Fruit fly (Drosophila melanogaster) whole organism, embryonic: ENCODE data around the gene GlcAT-P.

Experiments
- Ada2b ChIP-seq: fragments of 200-800 bp; sonication (Bioruptor generic); IDR thresholded peaks from 2 replicates; pipeline ENCODE4 v1.3.6; 2022; ENCODE audit warnings: missing biosample characterization, missing genetic modification characterization
- Adf1 ChIP-seq: fragments of 200-800 bp; sonication (Bioruptor generic); IDR thresholded peaks from 2 replicates; pipeline ENCODE4 v1.3.6; 2022; ENCODE audit warnings: missing biosample characterization, missing genetic modification characterization
- Bgb ChIP-seq: fragments of 200-800 bp; sonication (Bioruptor generic); IDR thresholded peaks from 2 replicates; pipeline ENCODE4 v1.3.6; 2022; ENCODE audit warnings: missing biosample characterization, missing genetic modification characterization; ENCODE audit not compliant: partially characterized antibody
- CG10267 ChIP-seq: fragments of 200-800 bp; sonication (Bioruptor generic); optimal IDR thresholded peaks from 2 replicates; lab custom pipeline; 2018; ENCODE audit warnings: missing biosample characterization, mild to moderate bottlenecking, missing genetic modification characterization, moderate library complexity
- CG12942 ChIP-seq: fragments of 200-800 bp; sonication (Bioruptor generic); optimal IDR thresholded peaks from 3 replicates; lab custom pipeline; 2016; ENCODE audit warnings: missing biosample characterization, missing genetic modification characterization
- CG15269 ChIP-seq: fragments of 200-800 bp; sonication (Bioruptor generic); optimal IDR thresholded peaks from 2 replicates; lab custom pipeline; 2018; ENCODE audit warnings: missing biosample characterization, mild to moderate bottlenecking, missing genetic modification characterization, moderate library complexity
- CG16863 ChIP-seq: fragments of 200-800 bp; sonication (Bioruptor generic); optimal IDR thresholded peaks from 3 replicates; lab custom pipeline; 2016; ENCODE audit warnings: missing biosample characterization, missing genetic modification characterization
- CG2875 ChIP-seq: fragments of 200-800 bp; sonication (Bioruptor generic); optimal IDR thresholded peaks from 2 replicates; lab custom pipeline; 2017; ENCODE audit warnings: missing biosample characterization, mild to moderate bottlenecking, missing genetic modification characterization, missing genetic modification reagents
- CG2889 ChIP-seq: fragments of 200-800 bp; sonication (Bioruptor generic); IDR thresholded peaks from 3 replicates; pipeline ENCODE4 v1.3.6; 2022; ENCODE audit warnings: missing biosample characterization, missing genetic modification characterization
- CG3838 ChIP-seq: fragments of 200-800 bp; sonication (Bioruptor generic); optimal IDR thresholded peaks from 3 replicates; lab custom pipeline; 2016; ENCODE audit warnings: missing biosample characterization, missing genetic modification characterization
- CG3995 ChIP-seq: fragments of 200-800 bp; sonication (Bioruptor generic); optimal IDR thresholded peaks from 3 replicates; lab custom pipeline; 2016; ENCODE audit warnings: missing biosample characterization, missing genetic modification characterization
- CG42726 ChIP-seq: fragments of 200-800 bp; sonication (Bioruptor generic); IDR thresholded peaks from 2 replicates; pipeline ENCODE4 v1.3.6; 2022; ENCODE audit warnings: missing biosample characterization, missing genetic modification characterization; ENCODE audit not compliant: partially characterized antibody
- CG4707 ChIP-seq: fragments of 200-800 bp; sonication (Bioruptor generic); optimal IDR thresholded peaks from 2 replicates; lab custom pipeline; 2018; ENCODE audit warnings: missing biosample characterization, mild to moderate bottlenecking, missing genetic modification characterization, moderate library complexity
- CG6272 ChIP-seq: fragments of 200-800 bp; sonication (Bioruptor generic); IDR thresholded peaks from 2 replicates; pipeline ENCODE4 v1.3.6; 2022; ENCODE audit warnings: missing biosample characterization, missing genetic modification characterization
- CG6813 ChIP-seq: fragments of 200-800 bp; sonication (Bioruptor generic); optimal IDR thresholded peaks from 2 replicates; lab custom pipeline; 2017; ENCODE audit warnings: missing biosample characterization, missing genetic modification characterization, mild to moderate bottlenecking, moderate library complexity, missing genetic modification reagents
- CG6854 ChIP-seq: fragments of 200-800 bp; sonication (Bioruptor generic); optimal IDR thresholded peaks from 3 replicates; lab custom pipeline; 2017; ENCODE audit warnings: missing biosample characterization, mild to moderate bottlenecking, missing genetic modification characterization
- CG8388 ChIP-seq: fragments of 200-800 bp; sonication (Bioruptor generic); optimal IDR thresholded peaks from 2 replicates; lab custom pipeline; 2019; ENCODE audit warnings: missing biosample characterization, mild to moderate bottlenecking, missing genetic modification characterization, moderate library complexity
- CG9215 ChIP-seq: fragments of 200-800 bp; sonication (Bioruptor generic); IDR thresholded peaks from 2 replicates; pipeline ENCODE4 v1.3.6; 2022; ENCODE audit warnings: missing biosample characterization, missing genetic modification characterization
- CG9876 ChIP-seq: fragments of 200-800 bp; sonication (Bioruptor generic); optimal IDR thresholded peaks from 2 replicates; lab custom pipeline; 2016; ENCODE audit warnings: missing biosample characterization, missing genetic modification characterization
- CkIIα-i1 ChIP-seq: fragments of 200-800 bp; sonication (Bioruptor generic); IDR thresholded peaks from 2 replicates; pipeline ENCODE4 v1.3.6; 2022; ENCODE audit warnings: missing biosample characterization, missing genetic modification characterization
- CoRest ChIP-seq: fragments of 200-800 bp; sonication (Bioruptor generic); optimal IDR thresholded peaks from 3 replicates; lab custom pipeline; 2018; ENCODE audit warnings: missing biosample characterization, mild to moderate bottlenecking, missing genetic modification characterization, moderate library complexity
- Deaf1 ChIP-seq: fragments of 200-800 bp; optimal IDR thresholded peaks from 3 replicates; lab custom pipeline; 2019; ENCODE audit warnings: missing biosample characterization, mild to moderate bottlenecking, missing genetic modification characterization, moderate library complexity
- Drgx ChIP-seq: fragments of 200-800 bp; sonication (Bioruptor generic); IDR thresholded peaks from 2 replicates; pipeline ENCODE4 v1.3.6; 2022; ENCODE audit warnings: missing biosample characterization, missing genetic modification characterization
- Elba2 ChIP-seq: fragments of 200-800 bp; sonication (Bioruptor generic); optimal IDR thresholded peaks from 3 replicates; lab custom pipeline; 2016; ENCODE audit warnings: missing biosample characterization, missing genetic modification characterization
- Fer1 ChIP-seq: fragments of 200-800 bp; sonication (Bioruptor generic); optimal IDR thresholded peaks from 2 replicates; lab custom pipeline; 2017; ENCODE audit warnings: missing biosample characterization, mild to moderate bottlenecking, missing genetic modification characterization
- HmgD ChIP-seq: fragments of 200-800 bp; sonication (Bioruptor generic); optimal IDR thresholded peaks from 3 replicates; lab custom pipeline; 2016; ENCODE audit warnings: missing biosample characterization, missing genetic modification characterization
- Hr78 ChIP-seq, 2 experiments: fragments of 200-800 bp in 1 of 2; fragments of >200 bp in 1 of 2; sonication (Bioruptor generic) in 1 of 2; optimal IDR thresholded peaks; 2 replicates each; lab custom pipeline; 2017 to 2019; ENCODE audit warnings: missing biosample characterization in 2 of 2, missing genetic modification characterization in 2 of 2, mild to moderate bottlenecking in 1 of 2, moderate library complexity in 1 of 2
- Jarid2 ChIP-seq: fragments of 200-800 bp; sonication (Bioruptor generic); optimal IDR thresholded peaks from 3 replicates; lab custom pipeline; 2017; ENCODE audit warnings: mild to moderate bottlenecking, missing biosample characterization, missing genetic modification reagents, missing genetic modification characterization
- Lpt ChIP-seq: fragments of >200 bp; optimal IDR thresholded peaks from 2 replicates; lab custom pipeline; 2018; ENCODE audit warnings: missing biosample characterization, missing genetic modification characterization
- MBD-R2 ChIP-seq: fragments of 200-800 bp; sonication (Bioruptor generic); IDR thresholded peaks from 2 replicates; pipeline ENCODE4 v1.3.6; 2022; ENCODE audit warnings: missing biosample characterization, missing genetic modification characterization
- Meics ChIP-seq: fragments of 200-800 bp; sonication (Bioruptor generic); optimal IDR thresholded peaks from 2 replicates; lab custom pipeline; 2017; ENCODE audit warnings: missing biosample characterization, mild to moderate bottlenecking, missing genetic modification characterization
- NK7.1 ChIP-seq: fragments of 200-800 bp; sonication (Bioruptor generic); optimal IDR thresholded peaks from 3 replicates; lab custom pipeline; 2016; ENCODE audit warnings: missing biosample characterization, missing genetic modification characterization
- Nf-YB ChIP-seq: fragments of 200-800 bp; sonication (Bioruptor generic); optimal IDR thresholded peaks from 3 replicates; lab custom pipeline; 2019; ENCODE audit warnings: missing biosample characterization, mild to moderate bottlenecking, missing genetic modification characterization, moderate library complexity
- Oaz ChIP-seq: fragments of 200-800 bp; sonication (Bioruptor generic); IDR thresholded peaks from 2 replicates; pipeline ENCODE4 v1.3.6; 2022; ENCODE audit warnings: missing biosample characterization, missing genetic modification characterization
- Optix ChIP-seq: fragments of 200-800 bp; sonication (Bioruptor generic); IDR thresholded peaks from 3 replicates; pipeline ENCODE4 v1.3.6; 2022; ENCODE audit warnings: missing biosample characterization, missing genetic modification characterization
- Stat92E ChIP-seq, 3 experiments: fragments of >200 bp in 2 of 3; fragments of 200-800 bp in 1 of 3; sonication (Bioruptor generic) in 1 of 3; optimal IDR thresholded peaks; 2 replicates each; lab custom pipeline; 2017 to 2019; ENCODE audit warnings: missing biosample characterization in 3 of 3, missing genetic modification characterization in 3 of 3, mild to moderate bottlenecking in 1 of 3, moderate library complexity in 1 of 3
- crol ChIP-seq: fragments of 200-800 bp; sonication (Bioruptor generic); IDR thresholded peaks from 2 replicates; pipeline ENCODE4 v1.3.6; 2022; ENCODE audit warnings: missing biosample characterization, missing genetic modification characterization
- dan ChIP-seq: fragments of 200-800 bp; sonication (Bioruptor generic); IDR thresholded peaks from 2 replicates; pipeline ENCODE4 v1.3.6; 2022; ENCODE audit warnings: missing biosample characterization, missing genetic modification characterization
- dimm ChIP-seq: fragments of 200-800 bp; sonication (Bioruptor generic); IDR thresholded peaks from 2 replicates; pipeline ENCODE4 v1.3.6; 2022; ENCODE audit warnings: missing biosample characterization, missing genetic modification characterization
- ewg ChIP-seq: fragments of 200-800 bp; sonication (Bioruptor generic); optimal IDR thresholded peaks from 3 replicates; lab custom pipeline; 2017; ENCODE audit warnings: mild to moderate bottlenecking, missing biosample characterization, missing genetic modification reagents, missing genetic modification characterization
- ftz-f1 ChIP-seq: fragments of 200-800 bp; sonication (Bioruptor generic); optimal IDR thresholded peaks from 2 replicates; lab custom pipeline; 2016; ENCODE audit warnings: missing biosample characterization, missing genetic modification characterization
- hbn ChIP-seq: fragments of 200-800 bp; sonication (Bioruptor generic); IDR thresholded peaks from 2 replicates; pipeline ENCODE4 v1.3.6; 2022; ENCODE audit warnings: missing biosample characterization, missing genetic modification characterization; ENCODE audit not compliant: partially characterized antibody
- pfk ChIP-seq: fragments of 200-800 bp; sonication (Bioruptor generic); optimal IDR thresholded peaks from 2 replicates; lab custom pipeline; 2018; ENCODE audit warnings: missing biosample characterization, mild to moderate bottlenecking, missing genetic modification characterization, moderate library complexity
- run ChIP-seq: fragments of 200-800 bp; sonication (Bioruptor generic); optimal IDR thresholded peaks from 3 replicates; lab custom pipeline; 2018; ENCODE audit warnings: missing biosample characterization, mild to moderate bottlenecking, missing genetic modification characterization
- sens-2 ChIP-seq: fragments of 200-800 bp; sonication (Bioruptor generic); IDR thresholded peaks from 2 replicates; pipeline ENCODE4 v1.3.6; 2022; ENCODE audit warnings: missing biosample characterization, missing genetic modification characterization
- sima ChIP-seq: fragments of 200-800 bp; sonication (Bioruptor generic); optimal IDR thresholded peaks from 2 replicates; lab custom pipeline; 2016; ENCODE audit warnings: missing biosample characterization, missing genetic modification characterization
- ttk ChIP-seq: fragments of 200-800 bp; sonication (Bioruptor generic); IDR thresholded peaks from 2 replicates; pipeline ENCODE4 v2.1.2; 2022; ENCODE audit warnings: missing biosample characterization, missing genetic modification characterization
- wek ChIP-seq: fragments of 200-800 bp; sonication (Bioruptor generic); optimal IDR thresholded peaks from 3 replicates; lab custom pipeline; 2018; ENCODE audit warnings: missing biosample characterization, mild to moderate bottlenecking, missing genetic modification characterization, moderate library complexity
- yki ChIP-seq: fragments of >200 bp; optimal IDR thresholded peaks from 3 replicates; lab custom pipeline; 2018
- z ChIP-seq: fragments of 200-800 bp; sonication (Bioruptor generic); IDR thresholded peaks from 3 replicates; pipeline ENCODE4 v1.3.6; 2022; ENCODE audit warnings: missing biosample characterization, missing genetic modification characterization

Gene GlcAT-P

DNA sequence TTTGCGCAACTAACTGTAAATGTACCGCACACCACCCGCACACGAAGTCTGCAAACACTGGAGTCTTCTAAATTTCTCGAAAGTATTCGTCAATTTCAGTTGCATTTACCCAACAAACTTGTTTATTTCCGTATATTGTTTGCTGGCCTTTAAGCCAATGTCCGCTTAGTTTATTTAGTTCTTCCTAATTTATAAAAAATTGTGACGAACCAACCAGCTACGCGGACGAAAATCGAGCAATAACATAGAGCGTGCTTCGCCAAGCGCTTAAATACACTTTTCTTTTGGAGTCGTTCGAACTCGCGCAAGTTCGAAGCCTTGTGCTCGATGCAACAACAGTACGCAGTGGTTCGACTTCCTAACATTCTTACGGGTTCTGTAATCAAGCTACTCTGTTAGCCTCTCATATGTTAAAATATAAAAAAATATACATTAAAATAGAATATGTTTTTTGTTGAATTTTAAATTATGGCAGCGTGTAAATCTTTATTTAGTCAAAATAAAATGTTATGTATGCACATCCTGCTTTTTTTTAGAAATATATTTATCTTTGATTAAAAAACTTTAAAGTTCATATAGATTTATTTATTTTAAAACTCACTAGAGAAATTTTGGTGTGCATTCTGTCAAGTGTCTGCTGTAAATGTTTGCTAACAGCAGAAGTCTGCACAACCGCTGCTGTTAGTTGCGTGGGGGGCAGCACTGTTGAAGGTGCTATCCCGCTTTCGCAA, at the start of gene GlcAT-P (continued):
- TF ChIP-seq CG9215 (GFP tag; lab: Robert Waterston, UW) (peak; percentile 65), hbn (GFP tag; lab: Robert Waterston, UW) (no peak), dan (GFP tag; lab: Robert Waterston, UW) (no peak), CG9876 (GFP tag; lab: Kevin White, UChicago) (no peak), CG3838 (no peak), Bgb (no peak), CG6813 (GFP tag; lab: Kevin White, UChicago) (no peak), CG42726 (no peak), ttk (GFP tag; lab: Robert Waterston, UW) (no peak), CG15269 (peak; percentile 85), Deaf1 (tag; lab: Kevin White, UChicago) (peak; percentile 45), Hr78 (GFP tag; optimal IDR thresholded peaks at IDR 0.05; lab: Kevin White, UChicago) (peak in 1 of 2 experiments; percentile 26), yki (lab: Kevin White, UChicago) (no peak), CG3995 (GFP tag; lab: Kevin White, UChicago) (no peak), Ada2b (GFP tag; lab: Robert Waterston, UW) (peak; percentile 65), MBD-R2 (GFP tag; lab: Robert Waterston, UW) (no peak; the same call in 1 of the 2 replicates), sima (GFP tag; lab: Kevin White, UChicago) (no peak), Jarid2 (GFP tag; lab: Kevin White, UChicago) (peak; percentile 74), Lpt (GFP tag; lab: Kevin White, UChicago) (no peak), HmgD (GFP tag; lab: Kevin White, UChicago) (no peak), Meics (GFP tag; lab: Kevin White, UChicago) (peak; percentile 64), Optix (no peak), CG4707 (GFP tag; lab: Kevin White, UChicago) (no peak), dimm (no peak), CG6272 (peak; percentile 28; the same call in 1 of the 2 replicates), Nf-YB (GFP tag; lab: Kevin White, UChicago) (peak; percentile 59), Stat92E (GFP tag; optimal IDR thresholded peaks at IDR 0.05; lab: Kevin White, UChicago) (no peak), ftz-f1 (GFP tag; lab: Kevin White, UChicago) (no peak), wek (GFP tag; lab: Kevin White, UChicago) (no peak), run (tag; lab: Kevin White, UChicago) (peak; percentile 57), Drgx (GFP tag; lab: Robert Waterston, UW) (peak; percentile 80), Oaz (GFP tag; lab: Robert Waterston, UW) (peak; percentile 43), Fer1 (GFP tag; lab: Kevin White, UChicago) (peak; percentile 87), CG16863 (no peak), pfk (GFP tag; lab: Kevin White, UChicago) (no peak), CG8388 (peak; percentile 75), Elba2 (GFP tag; lab: Kevin White, UChicago) (no peak), ewg (GFP tag; lab: Kevin White, UChicago) (no peak), crol (no peak), CG12942 (no peak), CoRest (tag; lab: Kevin White, UChicago) (peak; percentile 84), Adf1 (GFP tag; lab: Robert Waterston, UW) (peak; percentile 54), CG10267 (tag; lab: Kevin White, UChicago) (peak; percentile 70), CkIIα-i1 (GFP tag; lab: Robert Waterston, UW) (no peak), CG6854 (GFP tag; lab: Kevin White, UChicago) (no peak), NK7.1 (no peak), CG2875 (GFP tag; lab: Kevin White, UChicago) (no peak), z (GFP tag; lab: Robert Waterston, UW) (no peak), sens-2 (GFP tag; lab: Robert Waterston, UW) (no peak), CG2889 (GFP tag; lab: Robert Waterston, UW) (peak; percentile 46; the same call in 1 of the 3 replicates)
